Fruit fly (Drosophila melanogaster): Measurements from ENCODE around the gene Trhn.

- no peak for TF ChIP-seq EcR (GFP tag; optimal IDR thresholded peaks at IDR 0.05)
- TF ChIP-seq CG8478 (optimal IDR thresholded peaks at IDR 0.05): no peak
- TF ChIP-seq psq (optimal IDR thresholded peaks at IDR 0.05): no peak
- TF ChIP-seq usp (GFP tag; optimal IDR thresholded peaks at IDR 0.05): no peak
- TF ChIP-seq pan (optimal IDR thresholded peaks at IDR 0.05): no peak
- TF ChIP-seq Dll (optimal IDR thresholded peaks at IDR 0.05): no peak
These were observed 43.7 kb downstream of the Trhn start for dm6 chr3L:1149230-1149629.

All from whole organism.